Fruit fly (Drosophila melanogaster) whole organism, adult: ENCODE measurements around the gene cry.

Source experiments
- CG11617 ChIP-seq: fragments of 200-800 bp; sonication (Bioruptor generic); optimal IDR thresholded peaks from 2 replicates; lab custom pipeline; 2017; ENCODE audit warnings: mild to moderate bottlenecking, missing biosample characterization, missing genetic modification reagents, missing genetic modification characterization
- CG12768 ChIP-seq: fragments of 200-800 bp; sonication (Bioruptor generic); optimal IDR thresholded peaks from 2 replicates; lab custom pipeline; 2017; ENCODE audit warnings: missing biosample characterization, missing genetic modification characterization, mild to moderate bottlenecking, moderate library complexity, missing genetic modification reagents
- CG14711 ChIP-seq: fragments of 200-800 bp; sonication (Bioruptor generic); optimal IDR thresholded peaks from 2 replicates; lab custom pipeline; 2018; ENCODE audit warnings: missing biosample characterization, mild to moderate bottlenecking, missing genetic modification characterization, moderate library complexity
- CG1620 ChIP-seq: fragments of 200-800 bp; sonication (Bioruptor generic); optimal IDR thresholded peaks from 2 replicates; lab custom pipeline; 2016; ENCODE audit warnings: missing biosample characterization, missing genetic modification characterization
- CG33017 ChIP-seq: fragments of 200-800 bp; sonication (Bioruptor generic); optimal IDR thresholded peaks from 2 replicates; lab custom pipeline; 2018; ENCODE audit warnings: missing biosample characterization, mild to moderate bottlenecking, missing genetic modification characterization, moderate library complexity
- CG5204 ChIP-seq: fragments of 200-800 bp; sonication (Bioruptor generic); optimal IDR thresholded peaks from 2 replicates; lab custom pipeline; 2016; ENCODE audit warnings: missing biosample characterization, missing genetic modification characterization
- CG7045 ChIP-seq: fragments of 200-800 bp; sonication (Bioruptor generic); optimal IDR thresholded peaks from 2 replicates; lab custom pipeline; 2017; ENCODE audit warnings: missing biosample characterization, mild to moderate bottlenecking, missing genetic modification characterization
- CG7101 ChIP-seq: fragments of 200-800 bp; sonication (Bioruptor generic); optimal IDR thresholded peaks from 2 replicates; lab custom pipeline; 2018; ENCODE audit warnings: missing biosample characterization, mild to moderate bottlenecking, missing genetic modification characterization, moderate library complexity
- Clk ChIP-seq: fragments of 200-800 bp; sonication (Bioruptor generic); optimal IDR thresholded peaks from 2 replicates; lab custom pipeline; 2017; ENCODE audit warnings: missing biosample characterization, missing genetic modification characterization
- Crg-1 ChIP-seq: fragments of 200-800 bp; sonication (Bioruptor generic); optimal IDR thresholded peaks from 2 replicates; lab custom pipeline; 2016; ENCODE audit warnings: missing biosample characterization, missing genetic modification characterization
- Hr96 ChIP-seq: fragments of 200-800 bp; sonication (Bioruptor generic); optimal IDR thresholded peaks from 2 replicates; lab custom pipeline; 2016; ENCODE audit warnings: missing biosample characterization, missing genetic modification characterization
- Mnt ChIP-seq: fragments of 200-800 bp; sonication (Bioruptor generic); optimal IDR thresholded peaks from 2 replicates; lab custom pipeline; 2016; ENCODE audit warnings: missing biosample characterization, mild to moderate bottlenecking, missing genetic modification characterization
- bab1 ChIP-seq: fragments of 200-800 bp; sonication (Bioruptor generic); optimal IDR thresholded peaks from 3 replicates; lab custom pipeline; 2019; ENCODE audit warnings: missing biosample characterization, mild to moderate bottlenecking, missing genetic modification characterization, moderate library complexity
- cic ChIP-seq: fragments of 200-800 bp; sonication (Bioruptor generic); optimal IDR thresholded peaks from 2 replicates; lab custom pipeline; 2017; ENCODE audit warnings: missing biosample characterization, mild to moderate bottlenecking, missing genetic modification characterization, moderate library complexity
- cnc ChIP-seq, 2 experiments: fragments of >200 bp; optimal IDR thresholded peaks; 2 replicates each; lab custom pipeline; 2017
- kay ChIP-seq: fragments of 200-800 bp; sonication (Bioruptor generic); peaks from one replicate; lab custom pipeline; 2016; ENCODE audit warnings: missing biosample characterization, missing genetic modification characterization, borderline replicate concordance
- ovo ChIP-seq: fragments of 200-800 bp; sonication (Bioruptor generic); optimal IDR thresholded peaks from 2 replicates; lab custom pipeline; 2016; ENCODE audit warnings: missing biosample characterization, missing genetic modification characterization
- pad ChIP-seq: fragments of 200-800 bp; sonication (Bioruptor generic); optimal IDR thresholded peaks from 3 replicates; lab custom pipeline; 2017; ENCODE audit warnings: missing biosample characterization, missing genetic modification characterization, mild to moderate bottlenecking, moderate library complexity, missing genetic modification reagents
- tj ChIP-seq: fragments of 200-800 bp; sonication (Bioruptor generic); optimal IDR thresholded peaks from 3 replicates; lab custom pipeline; 2017; ENCODE audit warnings: missing biosample characterization, mild to moderate bottlenecking, missing genetic modification characterization, moderate library complexity
- toe ChIP-seq: fragments of 200-800 bp; sonication (Bioruptor generic); optimal IDR thresholded peaks from 2 replicates; lab custom pipeline; 2016; ENCODE audit warnings: missing biosample characterization, missing genetic modification characterization

The cry gene

dm6 chr3R:19228080-19228479 lies 16.1 kb downstream of the cry start, which contains the start of gene CG11703:
CG11703 (minus strand) TSS chr3R:19228180.
- TF ChIP-seq CG1620 (GFP tag; lab: Kevin White, UChicago) (no peak), CG7101 (tag; lab: Kevin White, UChicago) (no peak), CG5204 (GFP tag; lab: Kevin White, UChicago) (no peak), cic (no peak), cnc (optimal IDR thresholded peaks at IDR 0.05; lab: Kevin White, UChicago) (no peak), Crg-1 (GFP tag; lab: Kevin White, UChicago) (no peak), ovo (GFP tag; lab: Kevin White, UChicago) (no peak), pad (GFP tag; lab: Kevin White, UChicago) (no peak), bab1 (GFP tag; lab: Kevin White, UChicago) (no peak), Clk (GFP tag; lab: Kevin White, UChicago) (no peak)

dm6 chr3R:19229245-19229644 lies 17.3 kb downstream of the cry start, which contains the start of the genes CG5250 and Polr2M:
CG5250 (minus strand) TSS chr3R:19229276.
Polr2M (plus strand) TSS chr3R:19229463.
- no peak for TF ChIP-seq pad (GFP tag; lab: Kevin White, UChicago)
- no peak for TF ChIP-seq CG33017
- TF ChIP-seq bab1 (GFP tag; lab: Kevin White, UChicago) = peak; percentile 38

dm6 chr3R:19238934-19239333 lies 27.0 kb downstream of the cry start:
- no peak for TF ChIP-seq pad (GFP tag; lab: Kevin White, UChicago)
- TF ChIP-seq Crg-1 (GFP tag; lab: Kevin White, UChicago) = no peak
- TF ChIP-seq Clk (GFP tag; lab: Kevin White, UChicago) = no peak
- no peak for TF ChIP-seq CG7101 (tag; lab: Kevin White, UChicago)
- TF ChIP-seq Mnt (GFP tag; lab: Kevin White, UChicago) = no peak
- TF ChIP-seq CG33017 = no peak
- TF ChIP-seq CG5204 (GFP tag; lab: Kevin White, UChicago) = no peak
- no peak for TF ChIP-seq tj (GFP tag; lab: Kevin White, UChicago)
- TF ChIP-seq CG11617 = no peak
- no peak for TF ChIP-seq kay

dm6 chr3R:19245399-19245798 lies 33.4 kb downstream of the cry start:
- TF ChIP-seq Crg-1 (GFP tag; lab: Kevin White, UChicago) (no peak), CG14711 (tag; lab: Kevin White, UChicago) (no peak), tj (GFP tag; lab: Kevin White, UChicago) (no peak), CG11617 (no peak)

- TF ChIP-seq kay = no peak
- TF ChIP-seq cic = peak; percentile 4
Measured at dm6 chr3R:19246080-19246637, 34.2 kb downstream of the cry start, which contains the start of gene unc79. unc79 (minus strand) TSS chr3R:19246130.

dm6 chr3R:19248036-19248435 lies 36.1 kb downstream of the cry start, which contains the start of gene CG5217:
CG5217 (minus strand) TSS chr3R:19248136.
- TF ChIP-seq Clk (GFP tag; lab: Kevin White, UChicago) = no peak
- TF ChIP-seq kay = no peak
- no peak for TF ChIP-seq bab1 (GFP tag; lab: Kevin White, UChicago)
- no peak for TF ChIP-seq Mnt (GFP tag; lab: Kevin White, UChicago)
- TF ChIP-seq CG5204 (GFP tag; lab: Kevin White, UChicago) = no peak
- no peak for TF ChIP-seq CG1620 (GFP tag; lab: Kevin White, UChicago)
- TF ChIP-seq toe (GFP tag; lab: Kevin White, UChicago) = no peak
- TF ChIP-seq Crg-1 (GFP tag; lab: Kevin White, UChicago) = no peak
- no peak for TF ChIP-seq CG7045 (GFP tag; lab: Kevin White, UChicago)
- TF ChIP-seq CG33017 = no peak
- no peak for TF ChIP-seq CG7101 (tag; lab: Kevin White, UChicago)
- TF ChIP-seq pad (GFP tag; lab: Kevin White, UChicago) = no peak
- no peak for TF ChIP-seq ovo (GFP tag; lab: Kevin White, UChicago)
- TF ChIP-seq tj (GFP tag; lab: Kevin White, UChicago) = no peak
- TF ChIP-seq cic = no peak

- peak; percentile 25 for TF ChIP-seq ovo (GFP tag; lab: Kevin White, UChicago)
- TF ChIP-seq Clk (GFP tag; lab: Kevin White, UChicago) = no peak
Measured at dm6 chr3R:19250063-19250462, 38.1 kb downstream of the cry start.

- TF ChIP-seq pad (GFP tag; lab: Kevin White, UChicago) (no peak), CG7045 (GFP tag; lab: Kevin White, UChicago) (no peak), bab1 (GFP tag; lab: Kevin White, UChicago) (no peak), kay (no peak), Clk (GFP tag; lab: Kevin White, UChicago) (no peak), CG1620 (GFP tag; lab: Kevin White, UChicago) (no peak), CG14711 (tag; lab: Kevin White, UChicago) (no peak), Crg-1 (GFP tag; lab: Kevin White, UChicago) (no peak), tj (GFP tag; lab: Kevin White, UChicago) (no peak), toe (GFP tag; lab: Kevin White, UChicago) (no peak), CG33017 (no peak), Hr96 (GFP tag; lab: Kevin White, UChicago) (no peak), CG5204 (GFP tag; lab: Kevin White, UChicago) (no peak), CG12768 (no peak), cnc (optimal IDR thresholded peaks at IDR 0.05; lab: Kevin White, UChicago) (no peak), CG11617 (no peak), CG7101 (tag; lab: Kevin White, UChicago) (no peak), ovo (GFP tag; lab: Kevin White, UChicago) (no peak), Mnt (GFP tag; lab: Kevin White, UChicago) (no peak)
Measured at dm6 chr3R:19253975-19254374, 42.0 kb downstream of the cry start.
